Worm (Caenorhabditis elegans) whole organism, L4/young adult: ENCODE results near the gene R05A10.4.

Experiments
- dao-5 ChIP-seq: sonication (generic microtip); optimal IDR thresholded peaks from 2 replicates; lab custom pipeline; 2016; ENCODE audit warnings: missing genotype, missing genetic modification characterization, moderate library complexity, missing compliant biosample characterization
- him-1 ChIP-seq: sonication (generic microtip); optimal IDR thresholded peaks from 2 replicates; lab custom pipeline; 2016; ENCODE audit warnings: missing genotype, missing genetic modification reagents, missing genetic modification characterization, missing compliant biosample characterization

- TF ChIP-seq him-1 (tag; lab: Kevin White, UChicago) = no peak
- no peak for TF ChIP-seq dao-5 (tag; lab: Kevin White, UChicago)
These were observed 48.3 kb upstream of the R05A10.4 start, which contains the start of gene nkcc-1 for ce11 chrIV:14123956-14124355.
